Worm (Caenorhabditis elegans): ENCODE measurements around the gene F01G12.18.

F01G12.18 gene

DNA sequence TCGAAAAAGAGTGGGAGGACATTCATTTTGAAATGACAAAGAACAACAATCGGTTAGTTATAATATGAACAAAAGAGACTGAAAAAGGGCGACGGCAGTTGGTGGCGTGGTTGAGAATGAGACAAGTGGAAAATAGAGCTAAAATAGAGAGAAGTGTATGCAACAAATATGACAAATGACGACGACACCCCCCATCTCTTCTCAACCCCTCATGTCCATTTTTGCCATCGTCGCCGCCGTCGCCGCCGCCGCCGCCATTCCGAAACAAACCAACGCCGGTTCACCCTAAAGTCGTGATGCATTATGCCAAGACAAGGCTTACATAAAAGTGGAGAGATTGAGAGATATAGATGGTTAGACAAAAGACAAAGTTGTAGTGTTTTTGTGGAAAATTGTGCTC, 10.9 kb upstream of the F01G12.18 start:
- TF ChIP-seq T23F11.4 (GFP tag; optimal IDR thresholded peaks at IDR 0.05) (no peak), ttx-3 (tag; optimal IDR thresholded peaks at IDR 0.05) (no peak), pat-9 (tag; optimal IDR thresholded peaks at IDR 0.05) (no peak), ceh-18 (tag; optimal IDR thresholded peaks at IDR 0.05) (no peak), ceh-2 (tag; optimal IDR thresholded peaks at IDR 0.05) (no peak), ceh-34 (tag; optimal IDR thresholded peaks at IDR 0.05) (no peak), ceh-48 (tag; optimal IDR thresholded peaks at IDR 0.05) (no peak), unc-42 (tag; optimal IDR thresholded peaks at IDR 0.05) (no peak), fkh-6 (tag; optimal IDR thresholded peaks at IDR 0.05) (no peak), C08G9.2 (tag; optimal IDR thresholded peaks at IDR 0.05) (no peak), nhr-11 (tag; optimal IDR thresholded peaks at IDR 0.05) (no peak)

DNA sequence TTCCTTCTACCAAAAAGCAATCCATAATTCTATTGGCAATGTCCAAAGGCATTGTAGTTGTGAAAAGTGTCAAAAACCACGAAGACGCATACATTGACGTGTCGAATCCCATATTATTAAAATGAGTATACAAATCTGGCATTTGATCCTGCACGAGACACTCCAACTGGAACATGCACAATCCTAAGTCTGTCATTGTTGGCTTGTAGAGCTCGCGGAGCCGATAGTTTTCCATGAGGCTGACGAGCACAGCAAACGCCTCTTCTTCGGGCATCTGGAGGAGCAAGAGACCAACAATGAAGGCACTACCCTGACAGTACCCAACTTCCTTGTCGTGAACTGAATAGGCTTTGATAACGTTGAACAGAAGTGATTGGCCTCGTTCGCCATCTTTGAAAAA, 8.4 kb upstream of the F01G12.18 start:
- TF ChIP-seq elt-4 (tag; optimal IDR thresholded peaks at IDR 0.05) = no peak
- no peak for TF ChIP-seq che-1 (tag; optimal IDR thresholded peaks at IDR 0.05)
- no peak for TF ChIP-seq syd-9 (tag; optimal IDR thresholded peaks at IDR 0.05)

DNA sequence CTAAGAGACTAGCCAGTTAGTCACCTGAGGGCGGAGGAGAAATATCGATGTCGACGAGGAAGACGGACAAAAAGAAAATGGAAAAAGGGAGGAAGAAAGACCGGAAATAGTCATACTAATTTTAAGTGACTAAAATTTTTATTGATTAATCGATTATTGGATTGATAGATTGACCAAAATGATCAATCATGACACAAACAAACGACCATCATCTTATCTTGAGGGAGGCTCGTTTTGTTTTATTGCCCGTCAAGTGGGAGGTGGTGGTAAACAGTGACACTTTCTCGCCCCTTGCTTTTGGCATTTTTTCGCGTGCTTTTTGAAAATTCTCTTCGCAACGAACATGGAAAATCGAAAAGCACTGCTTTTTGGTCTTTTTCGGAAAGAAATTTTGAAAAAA, 6.5 kb upstream of the F01G12.18 start:
- TF ChIP-seq ets-4 (tag; optimal IDR thresholded peaks at IDR 0.05) (no peak), hlh-30 (tag; optimal IDR thresholded peaks at IDR 0.05; ENCODE audit: insufficient read depth) (no peak), unc-55 (GFP tag; optimal IDR thresholded peaks at IDR 0.05) (no peak), F13H6.1 (tag; optimal IDR thresholded peaks at IDR 0.05) (no peak), sox-4 (tag; optimal IDR thresholded peaks at IDR 0.05) (no peak), hlh-13 (GFP tag; optimal IDR thresholded peaks at IDR 0.05) (no peak), hlh-8 (tag; optimal IDR thresholded peaks at IDR 0.05) (no peak), K02D7.2 (tag; optimal IDR thresholded peaks at IDR 0.05) (no peak), ztf-16 (tag; optimal IDR thresholded peaks at IDR 0.05) (no peak), dve-1 (tag; optimal IDR thresholded peaks at IDR 0.05) (no peak), pat-9 (tag; optimal IDR thresholded peaks at IDR 0.05) (no peak), ceh-30 (tag; optimal IDR thresholded peaks at IDR 0.05) (no peak), C08G9.2 (tag; optimal IDR thresholded peaks at IDR 0.05) (no peak), hlh-6 (tag; optimal IDR thresholded peaks at IDR 0.05) (no peak), nfya-1 (tag; optimal IDR thresholded peaks at IDR 0.05) (no peak), ceh-48 (tag; optimal IDR thresholded peaks at IDR 0.05) (no peak)

DNA sequence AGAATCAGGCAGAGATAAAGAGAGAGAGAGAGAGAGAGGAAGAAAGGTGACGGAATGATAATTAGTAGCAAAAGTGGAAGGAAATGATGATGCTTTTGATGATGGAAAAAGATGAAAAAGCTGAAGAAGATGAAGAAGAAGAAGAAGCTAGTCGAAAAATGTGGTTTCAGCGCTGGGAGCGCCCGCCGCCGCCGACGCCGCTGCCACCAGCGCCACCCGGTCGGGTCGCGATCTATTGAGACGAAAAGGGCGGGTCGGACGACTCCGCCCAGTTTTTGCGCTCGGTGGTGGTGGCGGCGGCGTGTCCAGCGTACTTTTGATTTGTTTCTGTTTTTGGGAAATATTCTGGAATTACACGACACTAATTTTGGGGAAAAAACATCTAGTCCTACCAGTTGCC, 5.2 kb upstream of the F01G12.18 start:
- TF ChIP-seq hlh-8 (tag; optimal IDR thresholded peaks at IDR 0.05) (no peak), sdc-2 (tag; optimal IDR thresholded peaks at IDR 0.05) (no peak), gmeb-2 (tag; optimal IDR thresholded peaks at IDR 0.05) (no peak), pqm-1 (tag; optimal IDR thresholded peaks at IDR 0.05) (no peak), elt-2 (tag; optimal IDR thresholded peaks at IDR 0.05) (no peak), nhr-232 (tag; optimal IDR thresholded peaks at IDR 0.05) (no peak), Y22D7AL.16 (tag; optimal IDR thresholded peaks at IDR 0.05) (no peak), ceh-9 (tag; optimal IDR thresholded peaks at IDR 0.05) (no peak), K02D7.2 (tag; optimal IDR thresholded peaks at IDR 0.05) (no peak), ztf-16 (tag; optimal IDR thresholded peaks at IDR 0.05) (no peak), ets-4 (tag; optimal IDR thresholded peaks at IDR 0.05) (no peak), syd-9 (tag; optimal IDR thresholded peaks at IDR 0.05) (no peak), hlh-15 (tag; optimal IDR thresholded peaks at IDR 0.05) (no peak), C38D4.7 (GFP tag; optimal IDR thresholded peaks at IDR 0.05) (no peak), hlh-13 (GFP tag; optimal IDR thresholded peaks at IDR 0.05) (no peak), sox-4 (tag; optimal IDR thresholded peaks at IDR 0.05) (no peak)

DNA sequence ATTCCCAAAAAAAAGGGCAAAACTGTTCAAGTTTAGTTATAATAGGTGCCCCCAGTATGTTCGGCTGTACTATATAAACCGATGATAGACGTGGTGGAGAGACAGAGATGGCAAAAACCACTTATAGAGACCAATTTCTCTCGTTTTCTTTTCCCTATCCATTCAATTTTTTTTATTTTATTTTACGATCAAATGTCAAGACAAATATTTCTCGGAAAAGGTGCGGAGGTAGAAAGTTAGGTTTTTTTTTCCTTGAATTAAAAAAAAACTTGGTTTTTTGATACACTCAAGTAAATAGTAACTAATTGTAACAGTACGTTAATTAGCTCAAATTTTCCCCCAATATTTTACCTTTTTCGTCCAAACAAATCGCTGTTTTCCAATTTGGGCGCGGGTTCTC, 4.5 kb upstream of the F01G12.18 start:
- no peak for TF ChIP-seq F13H6.1 (tag; optimal IDR thresholded peaks at IDR 0.05)
- TF ChIP-seq ceh-34 (tag; optimal IDR thresholded peaks at IDR 0.05) = no peak
- no peak for TF ChIP-seq ets-4 (tag; optimal IDR thresholded peaks at IDR 0.05)
- no peak for TF ChIP-seq ahr-1 (tag; optimal IDR thresholded peaks at IDR 0.05)
- TF ChIP-seq ceh-45 (GFP tag; IDR thresholded peaks at IDR 0.05) = no peak
- no peak for TF ChIP-seq sdc-2 (tag; optimal IDR thresholded peaks at IDR 0.05)
- TF ChIP-seq nhr-232 (tag; optimal IDR thresholded peaks at IDR 0.05) = no peak
- no peak for TF ChIP-seq ceh-18 (tag; optimal IDR thresholded peaks at IDR 0.05)
- no peak for TF ChIP-seq fkh-10 (GFP tag; optimal IDR thresholded peaks at IDR 0.05)
- no peak for TF ChIP-seq zip-5 (tag; optimal IDR thresholded peaks at IDR 0.05)
- no peak for TF ChIP-seq unc-42 (tag; optimal IDR thresholded peaks at IDR 0.05)
